Worm (Caenorhabditis elegans) whole organism, late embryonic: Measurements from ENCODE around the gene F09B9.4.
A peak's percentile ranks its signal among the peaks of the same experiment; 100 is the strongest.

ENCODE experiments used
- K02D7.2 ChIP-seq: sonication (generic microtip); optimal IDR thresholded peaks from 2 replicates; lab custom pipeline; 2017; ENCODE audit warnings: mild to moderate bottlenecking, missing genetic modification characterization, missing compliant biosample characterization
- ceh-18 ChIP-seq: sonication (generic microtip); optimal IDR thresholded peaks from 2 replicates; lab custom pipeline; 2016; ENCODE audit warnings: missing genetic modification characterization, missing compliant biosample characterization
- ceh-19 ChIP-seq: fragments of 200-800 bp; sonication (Bioruptor generic); optimal IDR thresholded peaks from 2 replicates; lab custom pipeline; 2018; ENCODE audit warnings: mild to moderate bottlenecking, missing genetic modification characterization, missing compliant biosample characterization
- ceh-22 ChIP-seq: sonication (generic microtip); optimal IDR thresholded peaks from 2 replicates; lab custom pipeline; 2017; ENCODE audit warnings: missing biosample characterization, missing genetic modification characterization
- ceh-24 ChIP-seq: sonication (generic microtip); optimal IDR thresholded peaks from 2 replicates; lab custom pipeline; 2016; ENCODE audit warnings: mild to moderate bottlenecking, missing genetic modification characterization, missing compliant biosample characterization
- ceh-31 ChIP-seq: sonication (generic microtip); optimal IDR thresholded peaks from 2 replicates; lab custom pipeline; 2016; ENCODE audit warnings: missing genetic modification characterization, missing compliant biosample characterization
- ceh-34 ChIP-seq: sonication (generic microtip); optimal IDR thresholded peaks from 2 replicates; lab custom pipeline; 2016; ENCODE audit warnings: mild to moderate bottlenecking, missing genetic modification characterization, missing compliant biosample characterization
- ceh-45 ChIP-seq: fragments of 200-800 bp; sonication (Bioruptor generic); IDR thresholded peaks from 2 replicates; pipeline ENCODE4 v1.3.6; 2022; ENCODE audit warnings: missing genetic modification reagents, missing genetic modification characterization, missing compliant biosample characterization
- ceh-6 ChIP-seq: fragments of 200-800 bp; sonication (Bioruptor generic); optimal IDR thresholded peaks from 2 replicates; lab custom pipeline; 2018; ENCODE audit warnings: mild to moderate bottlenecking, missing genetic modification characterization, missing compliant biosample characterization
- dve-1 ChIP-seq: sonication (generic microtip); optimal IDR thresholded peaks from 2 replicates; lab custom pipeline; 2017; ENCODE audit warnings: antibody characterized with exemption, mild to moderate bottlenecking, missing genetic modification characterization, missing compliant biosample characterization
- elt-2 ChIP-seq: sonication (generic microtip); optimal IDR thresholded peaks from 2 replicates; lab custom pipeline; 2016; ENCODE audit warnings: missing genetic modification reagents, missing genetic modification characterization, missing compliant biosample characterization
- elt-4 ChIP-seq: sonication (generic microtip); optimal IDR thresholded peaks from 2 replicates; lab custom pipeline; 2016; ENCODE audit warnings: missing genetic modification characterization, missing compliant biosample characterization
- ets-4 ChIP-seq: sonication (generic microtip); optimal IDR thresholded peaks from 2 replicates; lab custom pipeline; 2016; ENCODE audit warnings: missing genetic modification characterization, missing compliant biosample characterization
- fkh-10 ChIP-seq: fragments of 150-350 bp; optimal IDR thresholded peaks from 2 replicates; lab custom pipeline; 2014; ENCODE audit warnings: missing biosample characterization, missing genetic modification reagents, missing genetic modification characterization
- fkh-6 ChIP-seq: sonication (generic microtip); optimal IDR thresholded peaks from 2 replicates; lab custom pipeline; 2016; ENCODE audit warnings: missing genetic modification characterization, missing compliant biosample characterization
- hlh-13 ChIP-seq: fragments of 200-800 bp; sonication (Bioruptor generic); optimal IDR thresholded peaks from 2 replicates; lab custom pipeline; 2018; ENCODE audit warnings: mild to moderate bottlenecking, missing genetic modification characterization, missing compliant biosample characterization
- lin-11 ChIP-seq: fragments of 200-800 bp; sonication (Bioruptor generic); optimal IDR thresholded peaks from 2 replicates; lab custom pipeline; 2018; ENCODE audit warnings: mild to moderate bottlenecking, missing genetic modification characterization, missing compliant biosample characterization
- mec-3 ChIP-seq: sonication (generic microtip); optimal IDR thresholded peaks from 2 replicates; lab custom pipeline; 2016; ENCODE audit warnings: borderline replicate concordance, missing genetic modification characterization, missing compliant biosample characterization
- nfya-1 ChIP-seq: sonication (generic microtip); optimal IDR thresholded peaks from 2 replicates; lab custom pipeline; 2017; ENCODE audit warnings: missing genetic modification characterization, mild to moderate bottlenecking, missing compliant biosample characterization, antibody characterized with exemption, moderate library complexity
- nhr-232 ChIP-seq: sonication (generic microtip); optimal IDR thresholded peaks from 2 replicates; lab custom pipeline; 2016; ENCODE audit warnings: missing genetic modification characterization, missing compliant biosample characterization
- npax-4 ChIP-seq: sonication (generic microtip); optimal IDR thresholded peaks from 2 replicates; lab custom pipeline; 2016; ENCODE audit warnings: missing genetic modification characterization, missing compliant biosample characterization
- pat-9 ChIP-seq: fragments of 200-800 bp; sonication (Bioruptor generic); optimal IDR thresholded peaks from 2 replicates; lab custom pipeline; 2018; ENCODE audit warnings: mild to moderate bottlenecking, missing genetic modification characterization, moderate library complexity, missing compliant biosample characterization
- ref-2 ChIP-seq: sonication (generic microtip); optimal IDR thresholded peaks from 2 replicates; lab custom pipeline; 2016; ENCODE audit warnings: missing genetic modification characterization, missing compliant biosample characterization
- sdc-2 ChIP-seq: sonication (generic microtip); optimal IDR thresholded peaks from 2 replicates; lab custom pipeline; 2016; ENCODE audit warnings: missing genotype, missing genetic modification characterization, missing compliant biosample characterization
- sox-2 ChIP-seq: fragments of 200-800 bp; sonication (Bioruptor generic); IDR thresholded peaks from 2 replicates; pipeline ENCODE4 v1.3.6; 2022; ENCODE audit warnings: missing genetic modification reagents, missing genetic modification characterization, missing compliant biosample characterization
- syd-9 ChIP-seq: sonication (generic microtip); optimal IDR thresholded peaks from 2 replicates; lab custom pipeline; 2016; ENCODE audit warnings: mild to moderate bottlenecking, missing genetic modification characterization, moderate library complexity, missing compliant biosample characterization
- tbx-2 ChIP-seq: sonication (generic microtip); optimal IDR thresholded peaks from 2 replicates; lab custom pipeline; 2016; ENCODE audit warnings: missing genetic modification characterization, missing compliant biosample characterization
- tbx-7 ChIP-seq: sonication (generic microtip); optimal IDR thresholded peaks from 2 replicates; lab custom pipeline; 2016; ENCODE audit warnings: missing genotype, missing genetic modification characterization, missing compliant biosample characterization
- unc-3 ChIP-seq, 2 experiments: fragments of 200-800 bp in 1 of 2; sonication (Bioruptor generic) in 1 of 2; sonication (generic microtip) in 1 of 2; conservative IDR thresholded peaks in 1 of 2; optimal IDR thresholded peaks in 1 of 2; 2 replicates each; pipeline versions ENCODE4 v1.3.6 to Lab custom; 2016 to 2022; ENCODE audit warnings: missing compliant biosample characterization in 2 of 2, missing genetic modification characterization in 2 of 2, missing genetic modification reagents in 1 of 2
- unc-42 ChIP-seq: sonication (generic microtip); optimal IDR thresholded peaks from 2 replicates; lab custom pipeline; 2016; ENCODE audit warnings: missing genotype, missing genetic modification characterization, missing compliant biosample characterization
- unc-55 ChIP-seq: sonication (generic microtip); optimal IDR thresholded peaks from 2 replicates; lab custom pipeline; 2017; ENCODE audit warnings: missing biosample characterization, missing genetic modification reagents, missing genetic modification characterization
- ztf-16 ChIP-seq: sonication (generic microtip); optimal IDR thresholded peaks from 2 replicates; lab custom pipeline; 2017; ENCODE audit warnings: missing genetic modification characterization, missing compliant biosample characterization

Gene F09B9.4

ce11 chrX:10160097-10160677 lies at the start of gene F09B9.4:
TSS of gene F09B9.4 (plus strand) at chrX:10160627.
- TF ChIP-seq fkh-10 (GFP tag; lab: Kevin White, UChicago): no peak
- TF ChIP-seq ceh-22 (tag; lab: Kevin White, UChicago): no peak
- TF ChIP-seq tbx-2 (tag; lab: Kevin White, UChicago): no peak
- no peak for TF ChIP-seq ets-4
- no peak for TF ChIP-seq ceh-31 (tag; lab: Kevin White, UChicago)
- TF ChIP-seq unc-42 (tag; lab: Kevin White, UChicago): no peak
- no peak for TF ChIP-seq lin-11
- no peak for TF ChIP-seq pat-9 (tag; lab: Kevin White, UChicago)
- no peak for TF ChIP-seq K02D7.2
- no peak for TF ChIP-seq fkh-6 (tag; lab: Kevin White, UChicago)
- TF ChIP-seq mec-3 (tag; lab: Kevin White, UChicago): no peak
- TF ChIP-seq sox-2 (GFP tag; lab: Robert Waterston, UW): no peak
- no peak for TF ChIP-seq elt-2
- no peak for TF ChIP-seq hlh-13 (GFP tag; lab: Kevin White, UChicago)
- no peak for TF ChIP-seq ceh-34
- TF ChIP-seq nfya-1 (tag; lab: Kevin White, UChicago): no peak

ce11 chrX:10113677-10114076 lies 46.8 kb upstream of the F09B9.4 start:
- TF ChIP-seq tbx-7 (tag; lab: Kevin White, UChicago) (no peak), unc-55 (no peak), npax-4 (tag; lab: Kevin White, UChicago) (no peak), fkh-6 (tag; lab: Kevin White, UChicago) (no peak), ceh-19 (GFP tag; lab: Kevin White, UChicago) (no peak), sdc-2 (tag; lab: Kevin White, UChicago) (no peak), ceh-34 (no peak), ref-2 (tag; lab: Kevin White, UChicago) (no peak), ztf-16 (no peak), elt-2 (no peak), nhr-232 (no peak)

ce11 chrX:10123015-10123414 lies 37.4 kb upstream of the F09B9.4 start:
- no peak for TF ChIP-seq ceh-24 (tag; lab: Kevin White, UChicago)

ce11 chrX:10124338-10124737 lies 36.1 kb upstream of the F09B9.4 start:
- TF ChIP-seq dve-1 (tag; lab: Kevin White, UChicago): peak; percentile 30
- no peak for TF ChIP-seq lin-11
- no peak for TF ChIP-seq unc-3 (GFP tag; conservative IDR thresholded peaks at IDR 0.05; lab: Robert Waterston, UW)
- TF ChIP-seq unc-3 (tag; optimal IDR thresholded peaks at IDR 0.05; lab: Kevin White, UChicago): no peak
- TF ChIP-seq, all 69 proteins: peak for 1

- TF ChIP-seq ceh-18 (tag; lab: Kevin White, UChicago): no peak
- no peak for TF ChIP-seq ceh-45
- no peak for TF ChIP-seq elt-2
- no peak for TF ChIP-seq unc-3 (GFP tag; conservative IDR thresholded peaks at IDR 0.05; lab: Robert Waterston, UW)
- no peak for TF ChIP-seq unc-3 (tag; optimal IDR thresholded peaks at IDR 0.05; lab: Kevin White, UChicago)
- TF ChIP-seq syd-9 (tag; lab: Kevin White, UChicago): no peak
- TF ChIP-seq unc-55: peak; percentile 45
- no peak for TF ChIP-seq elt-4 (tag; lab: Kevin White, UChicago)
- TF ChIP-seq ceh-6 (GFP tag; lab: Kevin White, UChicago): no peak
- TF ChIP-seq, all 69 proteins: peak for 1
Measured at ce11 chrX:10130159-10130558, 30.3 kb upstream of the F09B9.4 start.
